Worm (Caenorhabditis elegans) whole organism, L3 larva: ENCODE results near the gene ugt-36.

Source experiments
- aly-2 ChIP-seq: fragments of 150-350 bp; optimal IDR thresholded peaks from 2 replicates; lab custom pipeline; 2014; ENCODE audit warnings: missing biosample characterization, missing genetic modification characterization
- ama-1 ChIP-seq: fragments of 150-350 bp; optimal IDR thresholded peaks from 2 replicates; lab custom pipeline; 2018
- elt-1 ChIP-seq: fragments of 150-350 bp; optimal IDR thresholded peaks from 2 replicates; lab custom pipeline; 2014; ENCODE audit warnings: missing biosample characterization, missing genetic modification characterization
- elt-2 ChIP-seq: sonication (generic microtip); optimal IDR thresholded peaks from 2 replicates; lab custom pipeline; 2016; ENCODE audit warnings: missing genetic modification reagents, mild to moderate bottlenecking, missing genetic modification characterization, missing compliant biosample characterization
- elt-3 ChIP-seq, 3 experiments: fragments of 150-350 bp in 1 of 3; sonication (generic microtip) in 2 of 3; optimal IDR thresholded peaks; 2 replicates in 2 of 3; 4 replicates in 1 of 3; lab custom pipeline; 2014 to 2017; ENCODE audit warnings: missing biosample characterization in 3 of 3, missing genetic modification characterization in 3 of 3
- fos-1 ChIP-seq: fragments of 150-350 bp; optimal IDR thresholded peaks from 2 replicates; lab custom pipeline; 2014; ENCODE audit warnings: missing biosample characterization, missing genetic modification characterization
- jun-1 ChIP-seq: fragments of 150-350 bp; optimal IDR thresholded peaks from 2 replicates; lab custom pipeline; 2014; ENCODE audit warnings: missing biosample characterization, missing genetic modification reagents, missing genetic modification characterization
- lin-39 ChIP-seq: fragments of 150-350 bp; optimal IDR thresholded peaks from 2 replicates; lab custom pipeline; 2018; ENCODE audit warnings: missing biosample characterization, missing genetic modification reagents, missing genetic modification characterization
- nfya-1 ChIP-seq: sonication (generic microtip); optimal IDR thresholded peaks from 2 replicates; lab custom pipeline; 2017; ENCODE audit warnings: missing genetic modification characterization, mild to moderate bottlenecking, missing compliant biosample characterization, antibody characterized with exemption, moderate library complexity; ENCODE audit not compliant: insufficient read depth
- nhr-11 ChIP-seq: fragments of 150-350 bp; optimal IDR thresholded peaks from 2 replicates; lab custom pipeline; 2014; ENCODE audit warnings: missing biosample characterization, missing genetic modification characterization
- nhr-77 ChIP-seq: fragments of 150-350 bp; optimal IDR thresholded peaks from 2 replicates; lab custom pipeline; 2014; ENCODE audit warnings: missing biosample characterization, missing genetic modification characterization
- tbx-2 ChIP-seq: sonication (generic microtip); optimal IDR thresholded peaks from 2 replicates; lab custom pipeline; 2016; ENCODE audit warnings: mild to moderate bottlenecking, missing genetic modification characterization, missing compliant biosample characterization
- unc-62 ChIP-seq: fragments of 150-350 bp; sonication (generic microtip); optimal IDR thresholded peaks from 4 replicates; lab custom pipeline; 2014; ENCODE audit warnings: missing biosample characterization, missing genetic modification reagents, missing genetic modification characterization
- ztf-11 ChIP-seq: fragments of 150-350 bp; optimal IDR thresholded peaks from 2 replicates; lab custom pipeline; 2014; ENCODE audit warnings: missing biosample characterization, missing genetic modification characterization

DNA sequence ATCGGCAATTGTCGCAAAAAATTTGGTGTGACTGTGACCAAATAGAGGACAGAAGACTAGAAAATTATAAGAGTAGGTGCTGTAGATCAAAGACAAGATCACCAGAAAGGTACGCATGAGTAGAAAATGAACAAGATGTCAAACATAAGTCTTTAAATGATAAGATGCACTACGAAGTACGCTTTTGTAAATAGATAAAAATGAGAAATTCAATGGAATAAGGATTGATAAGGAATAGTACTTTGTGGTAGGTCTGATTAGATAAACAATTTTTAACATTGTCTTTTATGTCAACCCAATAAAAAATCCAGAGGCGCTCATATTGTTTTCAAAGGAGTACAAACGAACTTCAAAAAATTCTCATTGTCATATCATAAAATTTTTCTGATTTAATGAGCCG, 16.2 kb upstream of the ugt-36 start, which contains the start of gene F10D2.8:
- TF ChIP-seq aly-2 (tag; lab: Kevin White, UChicago) (no peak), ztf-11 (no peak), elt-2 (tag; lab: Kevin White, UChicago) (peak; percentile 89), lin-39 (tag; lab: Kevin White, UChicago) (no peak), jun-1 (tag; lab: Kevin White, UChicago) (peak; percentile 21), nhr-11 (no peak), nfya-1 (tag; lab: Kevin White, UChicago) (no peak), ama-1 (lab: Kevin White, UChicago) (no peak), elt-3 (tag; optimal IDR thresholded peaks at IDR 0.05; lab: Kevin White, UChicago) (no peak), unc-62 (GFP tag; lab: Kevin White, UChicago) (no peak), nhr-77 (tag; lab: Kevin White, UChicago) (no peak), tbx-2 (tag; lab: Kevin White, UChicago) (no peak), fos-1 (no peak), elt-1 (no peak)
